Worm (Caenorhabditis elegans) whole organism, L4/young adult: ENCODE data around the gene nprt-1.

Experiments
- W03F9.2 ChIP-seq: fragments of 150-350 bp; optimal IDR thresholded peaks from 2 replicates; lab custom pipeline; 2014; ENCODE audit warnings: missing biosample characterization, missing genetic modification characterization
- dao-5 ChIP-seq: sonication (generic microtip); optimal IDR thresholded peaks from 2 replicates; lab custom pipeline; 2016; ENCODE audit warnings: missing genotype, missing genetic modification characterization, moderate library complexity, missing compliant biosample characterization
- him-1 ChIP-seq: sonication (generic microtip); optimal IDR thresholded peaks from 2 replicates; lab custom pipeline; 2016; ENCODE audit warnings: missing genotype, missing genetic modification reagents, missing genetic modification characterization, missing compliant biosample characterization

The nprt-1 gene

DNA sequence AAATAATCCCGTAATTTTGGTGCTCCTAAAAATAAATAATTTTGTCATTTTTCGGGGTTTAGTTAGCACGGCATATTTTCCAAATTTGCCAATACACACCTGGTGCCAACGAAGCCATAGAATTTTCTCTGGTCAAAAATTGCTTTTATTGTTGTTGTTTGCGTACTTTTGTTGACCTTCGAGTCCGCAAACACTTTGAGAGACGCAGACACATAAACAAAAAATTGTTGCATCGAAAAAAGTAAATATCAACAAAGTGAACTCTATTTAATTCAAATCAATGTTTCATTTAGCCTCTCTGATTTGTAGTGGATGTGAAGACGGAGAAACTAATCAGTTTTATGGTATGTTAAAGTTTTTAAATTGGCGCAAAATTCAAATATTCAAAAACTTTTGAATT lies 44.0 kb downstream of the nprt-1 start, which contains the start of gene Y54G2A.40:
Gene Y54G2A.40 (plus strand): TSS at position 213 of the 400 bp plus-strand sequence.
- no peak for TF ChIP-seq dao-5 (tag; lab: Kevin White, UChicago)
- no peak for TF ChIP-seq him-1
- TF ChIP-seq W03F9.2, result no peak

DNA sequence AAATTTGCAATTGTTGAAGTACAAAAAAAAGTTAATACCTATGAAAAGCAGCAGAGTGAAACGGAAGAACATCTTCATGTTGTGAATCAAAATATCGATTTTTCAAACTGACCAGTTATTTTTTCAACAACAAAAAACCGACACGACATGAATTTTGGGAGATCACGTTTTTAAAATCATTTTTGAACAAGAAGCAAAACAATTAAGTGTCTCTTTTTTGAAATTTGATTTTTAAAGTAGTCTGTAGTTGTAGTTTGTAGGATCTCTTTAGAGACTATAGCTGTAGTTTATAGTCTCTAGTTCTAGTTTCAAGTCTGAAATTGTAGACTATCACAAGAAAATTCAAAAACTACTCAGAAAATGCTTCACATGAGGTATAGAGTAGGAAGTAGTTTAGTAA lies 46.4 kb downstream of the nprt-1 start, which contains the start of gene Y54G2A.15:
Gene Y54G2A.15 (minus strand): TSS at position 101 of the 400 bp plus-strand sequence.
- TF ChIP-seq W03F9.2, result no peak
- no peak for TF ChIP-seq dao-5 (tag; lab: Kevin White, UChicago)
- TF ChIP-seq him-1, result no peak

- TF ChIP-seq him-1 (no peak), dao-5 (tag; lab: Kevin White, UChicago) (no peak), W03F9.2 (no peak)
Observed at ce11 chrIV:2842162-2842561, 48.1 kb downstream of the nprt-1 start, which contains the start of gene clec-84. Gene clec-84 (plus strand): TSS chrIV:2842462.

- TF ChIP-seq W03F9.2 (no peak), dao-5 (tag; lab: Kevin White, UChicago) (no peak), him-1 (no peak)
Observed at ce11 chrIV:2841260-2841659, 49.0 kb downstream of the nprt-1 start, which contains the start of gene clec-83. Gene clec-83 (minus strand): TSS chrIV:2841472.

- TF ChIP-seq dao-5 (tag; lab: Kevin White, UChicago) (no peak), W03F9.2 (no peak), him-1 (no peak)
Observed at ce11 chrIV:2838308-2838707, 51.9 kb downstream of the nprt-1 start, which contains the start of gene Y54G2A.7. Gene Y54G2A.7 (plus strand): TSS chrIV:2838608.

DNA sequence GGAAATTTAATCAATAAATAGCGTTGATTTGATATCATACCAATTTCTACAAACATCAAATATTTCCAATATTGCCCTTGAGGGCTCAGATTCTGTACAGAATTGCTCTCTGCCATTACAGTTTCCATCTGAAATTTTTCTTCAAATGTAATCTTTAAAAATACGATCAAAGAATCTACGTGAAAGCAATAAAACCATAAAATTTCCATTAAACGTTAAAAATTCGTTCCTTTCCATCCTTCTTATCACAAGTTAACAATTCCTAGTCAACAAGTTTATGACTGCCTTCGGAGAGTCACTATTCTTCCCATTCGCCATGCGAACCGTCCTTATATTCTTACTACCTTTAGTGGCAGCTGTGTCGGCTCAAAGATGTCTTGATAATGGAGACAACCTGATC lies 54.9 kb downstream of the nprt-1 start, which contains the start of gene clec-82:
Gene clec-82 (plus strand): TSS at position 301 of the 400 bp plus-strand sequence.
- TF ChIP-seq dao-5 (tag; lab: Kevin White, UChicago) (no peak), W03F9.2 (no peak), him-1 (no peak)

- TF ChIP-seq W03F9.2, result no peak
- no peak for TF ChIP-seq him-1
- no peak for TF ChIP-seq dao-5 (tag; lab: Kevin White, UChicago)
Observed at ce11 chrIV:2834516-2834915, 55.7 kb downstream of the nprt-1 start, which contains the start of gene pudl-2. Gene pudl-2 (plus strand): TSS chrIV:2834816.

DNA sequence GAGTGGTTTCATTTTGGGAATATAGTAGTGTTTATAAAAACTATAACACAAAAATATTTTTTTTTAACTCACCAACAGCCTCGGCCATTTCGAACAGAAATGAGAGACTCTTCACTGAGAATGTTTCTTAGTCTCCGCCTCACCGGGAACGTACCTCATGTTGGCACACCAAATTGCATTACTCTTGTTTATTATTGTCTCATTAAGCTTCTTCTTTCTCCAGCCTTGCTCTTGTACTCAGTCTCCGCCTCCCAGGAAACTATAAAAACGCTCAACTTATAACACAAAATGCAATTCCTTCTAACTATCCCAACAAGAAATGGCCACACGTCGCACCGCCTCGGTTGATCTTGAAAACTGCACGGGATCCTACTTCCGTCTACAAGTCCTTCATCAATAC lies 57.7 kb downstream of the nprt-1 start, which contains the start of the genes Y54G2A.48 and pudl-1:
Gene Y54G2A.48 (minus strand): TSS at position 101 of the 400 bp plus-strand sequence.
Gene pudl-1 (plus strand): TSS at position 320 of the 400 bp plus-strand sequence.
- TF ChIP-seq W03F9.2 (no peak), dao-5 (tag; lab: Kevin White, UChicago) (no peak), him-1 (no peak)

DNA sequence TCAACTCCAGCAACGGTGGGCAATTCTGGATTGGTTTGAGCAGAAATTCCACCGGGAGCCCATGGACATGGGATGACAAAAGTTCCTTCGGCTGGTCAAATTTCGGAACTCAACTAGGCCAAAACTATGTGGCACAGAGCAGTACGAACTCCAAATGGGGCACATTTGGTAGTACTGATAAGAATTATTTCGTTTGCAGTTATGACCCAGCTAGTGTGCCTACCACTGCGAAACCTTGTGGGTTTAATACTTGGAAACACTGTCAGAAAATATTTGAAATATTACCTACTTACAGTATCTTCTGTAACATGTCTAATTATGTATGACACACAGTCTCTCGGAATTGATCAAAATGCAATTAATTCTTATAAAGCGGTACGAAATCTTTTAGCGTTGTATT lies 63.9 kb downstream of the nprt-1 start:
- no peak for TF ChIP-seq W03F9.2
- TF ChIP-seq him-1, result no peak
- no peak for TF ChIP-seq dao-5 (tag; lab: Kevin White, UChicago)

DNA sequence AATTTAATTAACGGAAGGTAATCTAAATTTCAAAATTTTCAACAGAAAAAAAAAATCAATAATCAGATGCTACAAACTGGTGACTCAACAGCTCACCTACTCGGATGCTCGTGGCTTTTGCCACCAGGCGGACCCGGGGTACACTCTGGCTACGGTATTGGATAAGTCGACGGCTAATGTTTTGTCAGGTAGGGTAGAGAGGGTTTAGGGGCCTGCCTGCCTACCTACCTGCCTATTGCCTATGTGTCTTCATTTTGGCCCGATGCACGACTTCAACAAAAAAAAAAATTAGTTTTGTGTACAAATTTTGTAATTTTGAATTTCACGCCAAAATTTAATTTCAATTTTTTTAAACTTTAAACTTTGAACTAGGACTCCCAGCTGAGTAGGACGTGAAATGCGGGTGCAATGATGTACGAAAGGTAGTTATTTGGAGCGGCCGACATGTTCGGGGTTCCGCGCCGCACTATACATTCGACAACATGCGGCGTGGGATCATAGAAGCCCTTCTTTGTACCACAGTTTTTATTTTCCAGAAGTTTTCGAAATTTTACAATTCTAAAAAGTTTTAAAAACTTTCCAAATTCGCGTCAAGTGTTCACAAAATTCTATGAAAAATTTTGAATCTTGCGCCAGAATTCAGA lies 64.7 kb downstream of the nprt-1 start:
- TF ChIP-seq him-1 (no peak), W03F9.2 (no peak), dao-5 (tag; lab: Kevin White, UChicago) (no peak)

ce11 chrIV:2823446-2823845 lies 66.8 kb downstream of the nprt-1 start, which contains the start of gene clec-80:
Gene clec-80 (plus strand): TSS chrIV:2823746.
- TF ChIP-seq him-1, result no peak
- no peak for TF ChIP-seq W03F9.2
- no peak for TF ChIP-seq dao-5 (tag; lab: Kevin White, UChicago)
